Fruit fly (Drosophila melanogaster): ENCODE data around the gene CG31253.

CG31253 gene

dm6 chr3R:27922673-27923175 is 37.6 kb downstream of the CG31253 start, which contains the start of gene RpL4 (continued):
- TF ChIP-seq CG6854 (GFP tag; optimal IDR thresholded peaks at IDR 0.05) = peak; percentile 83
- TF ChIP-seq CG7745 (tag; optimal IDR thresholded peaks at IDR 0.05) = peak; percentile 31
- peak; percentile 52 for TF ChIP-seq CG4617 (GFP tag; optimal IDR thresholded peaks at IDR 0.05; ENCODE audit: borderline replicate concordance)
- peak; percentile 71 for TF ChIP-seq nmo (GFP tag; optimal IDR thresholded peaks at IDR 0.05)
- peak; percentile 85 for TF ChIP-seq Fer3 (tag; optimal IDR thresholded peaks at IDR 0.05)
- peak; percentile 2 for TF ChIP-seq ab (GFP tag; optimal IDR thresholded peaks at IDR 0.05)
- TF ChIP-seq CG31441 (GFP tag; IDR thresholded peaks at IDR 0.05) = peak; percentile 82
- peak; percentile 84 for TF ChIP-seq Fer1 (GFP tag; optimal IDR thresholded peaks at IDR 0.05)
- no peak for TF ChIP-seq hth (optimal IDR thresholded peaks at IDR 0.05)
- TF ChIP-seq CG1647 (GFP tag; optimal IDR thresholded peaks at IDR 0.05) = peak; percentile 59
- no peak for TF ChIP-seq CkIIα-i1 (GFP tag; IDR thresholded peaks at IDR 0.05)
- TF ChIP-seq Stat92E (GFP tag; optimal IDR thresholded peaks at IDR 0.05) = no peak
- peak; percentile 78 for TF ChIP-seq CG12744 (GFP tag; optimal IDR thresholded peaks at IDR 0.05)
- TF ChIP-seq dm (GFP tag; optimal IDR thresholded peaks at IDR 0.05) = peak; percentile 94
- TF ChIP-seq CG6765 (GFP tag; optimal IDR thresholded peaks at IDR 0.05) = peak; percentile 93
- TF ChIP-seq jing (GFP tag; optimal IDR thresholded peaks at IDR 0.05) = no peak
- peak; percentile 78 for TF ChIP-seq CG4424 (GFP tag; optimal IDR thresholded peaks at IDR 0.05)
- TF ChIP-seq CG3065 (GFP tag; optimal IDR thresholded peaks at IDR 0.05) = peak; percentile 68
- peak; percentile 19 for TF ChIP-seq Sry-δ (GFP tag; optimal IDR thresholded peaks at IDR 0.05)
- TF ChIP-seq sr (GFP tag; IDR thresholded peaks at IDR 0.05) = peak; percentile 89
- no peak for TF ChIP-seq yki (optimal IDR thresholded peaks at IDR 0.05)
- no peak for TF ChIP-seq fru (optimal IDR thresholded peaks at IDR 0.05)
- no peak for TF ChIP-seq hbn (GFP tag; IDR thresholded peaks at IDR 0.05; ENCODE audit: partially characterized antibody)
- TF ChIP-seq chinmo (GFP tag; IDR thresholded peaks at IDR 0.05; ENCODE audit: partially characterized antibody) = no peak
- peak; percentile 77 for TF ChIP-seq p53 (GFP tag; optimal IDR thresholded peaks at IDR 0.05)
- TF ChIP-seq unpg (GFP tag; optimal IDR thresholded peaks at IDR 0.05) = peak; percentile 82
- peak; percentile 77 for TF ChIP-seq shn (GFP tag; optimal IDR thresholded peaks at IDR 0.05)
- no peak for TF ChIP-seq CG42726 (GFP tag; IDR thresholded peaks at IDR 0.05; ENCODE audit: partially characterized antibody)
- TF ChIP-seq CG3995 (GFP tag; optimal IDR thresholded peaks at IDR 0.05) = peak; percentile 55
- peak; percentile 85 for TF ChIP-seq CG12104 (GFP tag; optimal IDR thresholded peaks at IDR 0.05)
- TF ChIP-seq Abd-B (GFP tag; optimal IDR thresholded peaks at IDR 0.05) = no peak
- no peak for TF ChIP-seq Optix (GFP tag; IDR thresholded peaks at IDR 0.05)
- TF ChIP-seq hkb (optimal IDR thresholded peaks at IDR 0.05) = no peak
- peak; percentile 84 for TF ChIP-seq hkb (GFP tag; IDR thresholded peaks at IDR 0.05)
- TF ChIP-seq cato (GFP tag; optimal IDR thresholded peaks at IDR 0.05; ENCODE audit: borderline replicate concordance) = peak; percentile 62
- peak; percentile 90 for TF ChIP-seq sqz (GFP tag; optimal IDR thresholded peaks at IDR 0.05)
- TF ChIP-seq odd (GFP tag; optimal IDR thresholded peaks at IDR 0.05) = peak; percentile 94
- TF ChIP-seq Myb (GFP tag; optimal IDR thresholded peaks at IDR 0.05) = peak; percentile 43
- TF ChIP-seq CG6689 (GFP tag; IDR thresholded peaks at IDR 0.05) = peak; percentile 52
- peak; percentile 40 for TF ChIP-seq Ssrp (tag; optimal IDR thresholded peaks at IDR 0.05)
- no peak for TF ChIP-seq HLH4C (GFP tag; IDR thresholded peaks at IDR 0.05; ENCODE audit: partially characterized antibody)
- TF ChIP-seq Vsx1 (GFP tag; optimal IDR thresholded peaks at IDR 0.05) = peak; percentile 83
- peak; percentile 66 for TF ChIP-seq CG18764 (GFP tag; optimal IDR thresholded peaks at IDR 0.05)
- peak; percentile 91 for TF ChIP-seq CG10209 (GFP tag; optimal IDR thresholded peaks at IDR 0.05)
- no peak for TF ChIP-seq corto (GFP tag; optimal IDR thresholded peaks at IDR 0.05)
- peak in 1 of 2 experiments; percentile 49 for TF ChIP-seq crp (GFP tag; optimal IDR thresholded peaks at IDR 0.05)
- no peak for TF ChIP-seq hb (GFP tag; IDR thresholded peaks at IDR 0.05; ENCODE audit: partially characterized antibody)
- TF ChIP-seq CG6791 (GFP tag; IDR thresholded peaks at IDR 0.05; ENCODE audit: partially characterized antibody) = no peak
- no peak for TF ChIP-seq CG7963 (GFP tag; IDR thresholded peaks at IDR 0.05; ENCODE audit: partially characterized antibody)
- TF ChIP-seq CG12942 (GFP tag; optimal IDR thresholded peaks at IDR 0.05) = peak; percentile 26
